Worm (Caenorhabditis elegans) whole organism, mixed stage, embryonic: ENCODE results near the gene str-247.

ENCODE experiments used
- M03D4.4 ChIP-seq: sonication (generic microtip); optimal IDR thresholded peaks from 2 replicates; lab custom pipeline; 2017; ENCODE audit warnings: mild to moderate bottlenecking, missing genetic modification characterization, missing compliant biosample characterization
- bed-3 ChIP-seq: fragments of 200-800 bp; sonication (Bioruptor generic); optimal IDR thresholded peaks from 3 replicates; lab custom pipeline; 2018; ENCODE audit warnings: mild to moderate bottlenecking, missing genetic modification characterization, moderate library complexity, missing compliant biosample characterization
- blmp-1 ChIP-seq: fragments of 150-350 bp; optimal IDR thresholded peaks from 2 replicates; lab custom pipeline; 2014; ENCODE audit warnings: missing biosample characterization, missing genetic modification characterization
- ceh-39 ChIP-seq: fragments of 150-350 bp; optimal IDR thresholded peaks from 2 replicates; lab custom pipeline; 2014; ENCODE audit warnings: missing biosample characterization, missing genetic modification characterization
- ceh-43 ChIP-seq: fragments of 200-800 bp; sonication (Bioruptor generic); optimal IDR thresholded peaks from 2 replicates; lab custom pipeline; 2018; ENCODE audit warnings: mild to moderate bottlenecking, missing genetic modification characterization, moderate library complexity, missing compliant biosample characterization
- ceh-83 ChIP-seq: fragments of 200-800 bp; sonication (Bioruptor generic); optimal IDR thresholded peaks from 2 replicates; lab custom pipeline; 2018; ENCODE audit warnings: mild to moderate bottlenecking, missing genetic modification characterization, missing compliant biosample characterization
- cnd-1 ChIP-seq: fragments of 200-800 bp; sonication (Bioruptor generic); optimal IDR thresholded peaks from 2 replicates; lab custom pipeline; 2018; ENCODE audit warnings: mild to moderate bottlenecking, missing genetic modification characterization, missing compliant biosample characterization
- drap-1 ChIP-seq: fragments of 200-800 bp; sonication (Bioruptor generic); optimal IDR thresholded peaks from 3 replicates; lab custom pipeline; 2018; ENCODE audit warnings: mild to moderate bottlenecking, missing genetic modification characterization, missing compliant biosample characterization
- elt-1 ChIP-seq: sonication (generic microtip); optimal IDR thresholded peaks from 2 replicates; lab custom pipeline; 2017; ENCODE audit warnings: missing genetic modification characterization, mild to moderate bottlenecking, missing compliant biosample characterization, antibody characterized with exemption, moderate library complexity, borderline replicate concordance; ENCODE audit not compliant: insufficient read depth
- elt-3 ChIP-seq: fragments of 150-350 bp; optimal IDR thresholded peaks from 2 replicates; lab custom pipeline; 2014; ENCODE audit warnings: missing biosample characterization, missing genetic modification characterization
- flh-1 ChIP-seq: fragments of 200-800 bp; sonication (Bioruptor generic); optimal IDR thresholded peaks from 2 replicates; lab custom pipeline; 2018; ENCODE audit warnings: mild to moderate bottlenecking, missing genetic modification characterization, moderate library complexity, missing compliant biosample characterization
- ham-2 ChIP-seq: fragments of 200-800 bp; sonication (Bioruptor generic); optimal IDR thresholded peaks from 2 replicates; lab custom pipeline; 2018; ENCODE audit warnings: mild to moderate bottlenecking, missing genetic modification characterization, missing compliant biosample characterization
- hlh-1 ChIP-seq: fragments of 150-350 bp; optimal IDR thresholded peaks from 2 replicates; lab custom pipeline; 2014; ENCODE audit warnings: missing biosample characterization, missing genetic modification reagents, missing genetic modification characterization
- lin-32 ChIP-seq: fragments of 200-800 bp; sonication (Bioruptor generic); optimal IDR thresholded peaks from 2 replicates; lab custom pipeline; 2018; ENCODE audit warnings: mild to moderate bottlenecking, missing genetic modification characterization, missing compliant biosample characterization
- lsy-2 ChIP-seq: fragments of 150-350 bp; optimal IDR thresholded peaks from 2 replicates; lab custom pipeline; 2014; ENCODE audit warnings: missing biosample characterization, missing genetic modification characterization
- mab-5 ChIP-seq: fragments of 150-350 bp; optimal IDR thresholded peaks from 2 replicates; lab custom pipeline; 2014; ENCODE audit warnings: missing biosample characterization, missing genetic modification characterization
- mep-1 ChIP-seq: fragments of 150-350 bp; optimal IDR thresholded peaks from 2 replicates; lab custom pipeline; 2017; ENCODE audit warnings: missing biosample characterization, missing genetic modification reagents, missing genetic modification characterization, inconsistent platforms
- mls-2 ChIP-seq: sonication (generic microtip); optimal IDR thresholded peaks from 2 replicates; lab custom pipeline; 2016; ENCODE audit warnings: mild to moderate bottlenecking, missing genetic modification characterization, moderate library complexity, missing compliant biosample characterization
- nhr-12 ChIP-seq: fragments of 150-350 bp; optimal IDR thresholded peaks from 2 replicates; lab custom pipeline; 2014; ENCODE audit warnings: missing biosample characterization, missing genetic modification characterization
- nhr-2 ChIP-seq: fragments of 150-350 bp; optimal IDR thresholded peaks from 2 replicates; lab custom pipeline; 2014; ENCODE audit warnings: missing biosample characterization, missing genetic modification characterization
- nhr-237 ChIP-seq: fragments of 150-350 bp; optimal IDR thresholded peaks from 2 replicates; lab custom pipeline; 2014; ENCODE audit warnings: missing biosample characterization, missing genetic modification characterization
- nhr-76 ChIP-seq: sonication (generic microtip); optimal IDR thresholded peaks from 2 replicates; lab custom pipeline; 2017; ENCODE audit warnings: missing biosample characterization, missing genetic modification characterization
- pha-4 ChIP-seq: fragments of 150-350 bp; optimal IDR thresholded peaks from 2 replicates; lab custom pipeline; 2018; ENCODE audit warnings: missing biosample characterization, missing genetic modification reagents, missing genetic modification characterization
- sem-2 ChIP-seq: fragments of 200-800 bp; sonication (Bioruptor generic); optimal IDR thresholded peaks from 2 replicates; lab custom pipeline; 2018; ENCODE audit warnings: mild to moderate bottlenecking, missing genetic modification characterization, missing compliant biosample characterization
- snpc-4 ChIP-seq: fragments of 150-350 bp; optimal IDR thresholded peaks from 2 replicates; lab custom pipeline; 2014; ENCODE audit warnings: missing biosample characterization, missing genetic modification characterization
- sptf-1 ChIP-seq: sonication (generic microtip); optimal IDR thresholded peaks from 2 replicates; lab custom pipeline; 2017; ENCODE audit warnings: mild to moderate bottlenecking, missing genetic modification characterization, moderate library complexity, missing compliant biosample characterization
- tbx-8 ChIP-seq: fragments of 200-800 bp; sonication (Bioruptor generic); optimal IDR thresholded peaks from 2 replicates; lab custom pipeline; 2018; ENCODE audit warnings: mild to moderate bottlenecking, missing genetic modification characterization, moderate library complexity, missing compliant biosample characterization
- unc-120 ChIP-seq: sonication (generic microtip); optimal IDR thresholded peaks from 2 replicates; lab custom pipeline; 2017; ENCODE audit warnings: missing genetic modification characterization, missing compliant biosample characterization; ENCODE audit not compliant: poor library complexity, severe bottlenecking
- unc-39 ChIP-seq: fragments of 150-350 bp; optimal IDR thresholded peaks from 2 replicates; lab custom pipeline; 2014; ENCODE audit warnings: missing biosample characterization, missing genetic modification characterization
- zip-8 ChIP-seq: fragments of 150-350 bp; optimal IDR thresholded peaks from 2 replicates; lab custom pipeline; 2014; ENCODE audit warnings: missing biosample characterization, missing genetic modification characterization
- ztf-11 ChIP-seq: fragments of 150-350 bp; optimal IDR thresholded peaks from 2 replicates; lab custom pipeline; 2014; ENCODE audit warnings: missing biosample characterization, missing genetic modification characterization

Gene str-247

ce11 chrV:3953739-3954138 lies at the start of gene str-247:
Gene str-247, plus strand, starts transcription at chrV:3954039.
- TF ChIP-seq bed-3 (GFP tag; lab: Kevin White, UChicago) = no peak
- no peak for TF ChIP-seq flh-1
- no peak for TF ChIP-seq tbx-8
- TF ChIP-seq snpc-4 = no peak
- no peak for TF ChIP-seq mep-1 (tag; lab: Kevin White, UChicago)
- TF ChIP-seq blmp-1 (tag; lab: Kevin White, UChicago) = no peak
- TF ChIP-seq lin-32 (GFP tag; lab: Kevin White, UChicago) = no peak
- TF ChIP-seq mls-2 = no peak
- TF ChIP-seq zip-8 (tag; lab: Kevin White, UChicago) = no peak
- TF ChIP-seq pha-4 (tag; lab: Kevin White, UChicago) = no peak
- no peak for TF ChIP-seq nhr-237
- no peak for TF ChIP-seq nhr-76 (tag; lab: Kevin White, UChicago)

- TF ChIP-seq ztf-11 (tag; lab: Kevin White, UChicago) = no peak
- TF ChIP-seq ceh-43 (GFP tag; lab: Kevin White, UChicago) = no peak
These were observed 48.0 kb upstream of the str-247 start, which contains the start of gene nhr-156 for ce11 chrV:3905841-3906240. Gene nhr-156, plus strand, starts transcription at chrV:3906106.

- no peak for TF ChIP-seq flh-1
- TF ChIP-seq pha-4 (tag; lab: Kevin White, UChicago) = no peak
- TF ChIP-seq M03D4.4 (tag; lab: Kevin White, UChicago) = no peak
- no peak for TF ChIP-seq mls-2
- TF ChIP-seq sptf-1 (tag; lab: Kevin White, UChicago) = no peak
- no peak for TF ChIP-seq elt-1 (tag; lab: Kevin White, UChicago)
- no peak for TF ChIP-seq drap-1 (GFP tag; lab: Kevin White, UChicago)
- TF ChIP-seq nhr-76 (tag; lab: Kevin White, UChicago) = no peak
- TF ChIP-seq bed-3 (GFP tag; lab: Kevin White, UChicago) = no peak
- no peak for TF ChIP-seq elt-3
- TF ChIP-seq mab-5 (tag; lab: Kevin White, UChicago) = no peak
- no peak for TF ChIP-seq cnd-1 (tag; lab: Kevin White, UChicago)
- no peak for TF ChIP-seq nhr-12
These were observed 41.4 kb upstream of the str-247 start, which contains the start of gene srx-68 for ce11 chrV:3912472-3912871. Gene srx-68, plus strand, starts transcription at chrV:3912772.

ce11 chrV:3913131-3913530 lies 40.7 kb upstream of the str-247 start:
- no peak for TF ChIP-seq M03D4.4 (tag; lab: Kevin White, UChicago)
- no peak for TF ChIP-seq mab-5 (tag; lab: Kevin White, UChicago)
- no peak for TF ChIP-seq mep-1 (tag; lab: Kevin White, UChicago)
- no peak for TF ChIP-seq nhr-12
- TF ChIP-seq hlh-1 (tag; lab: Kevin White, UChicago) = no peak
- no peak for TF ChIP-seq nhr-76 (tag; lab: Kevin White, UChicago)
- TF ChIP-seq sem-2 (GFP tag; lab: Kevin White, UChicago) = no peak
- TF ChIP-seq unc-120 = no peak
- no peak for TF ChIP-seq ham-2
- TF ChIP-seq ceh-39 (tag; lab: Kevin White, UChicago) = no peak
- no peak for TF ChIP-seq ceh-83 (GFP tag; lab: Kevin White, UChicago)
- TF ChIP-seq, all 35 proteins: peak for 0

DNA sequence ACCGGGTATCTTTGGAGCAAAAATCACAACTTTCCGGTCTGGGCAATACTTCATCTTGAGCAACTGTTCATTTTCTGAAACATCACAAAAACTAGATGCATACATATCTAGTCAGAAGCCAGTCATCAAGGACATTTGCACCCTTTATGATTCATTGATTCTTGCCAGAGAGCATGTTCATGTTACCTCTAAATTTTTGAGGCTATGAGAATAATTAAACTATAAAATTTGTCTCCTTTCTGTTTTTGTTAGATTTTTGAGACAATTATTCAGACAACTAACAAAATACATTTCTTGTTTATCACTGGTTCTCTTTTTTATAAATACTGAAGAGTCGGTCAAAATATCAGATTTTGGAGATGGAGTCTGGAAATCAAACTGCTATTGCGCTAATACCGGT lies 37.4 kb upstream of the str-247 start, which contains the start of gene srx-67:
Gene srx-67, plus strand, starts transcription at position 301 of the 400 bp plus-strand sequence.
- no peak for TF ChIP-seq pha-4 (tag; lab: Kevin White, UChicago)
- TF ChIP-seq nhr-2 = no peak
- TF ChIP-seq nhr-12 = no peak
- no peak for TF ChIP-seq mab-5 (tag; lab: Kevin White, UChicago)
- TF ChIP-seq cnd-1 (tag; lab: Kevin White, UChicago) = no peak
- TF ChIP-seq tbx-8 = no peak
- TF ChIP-seq sem-2 (GFP tag; lab: Kevin White, UChicago) = no peak
- no peak for TF ChIP-seq zip-8 (tag; lab: Kevin White, UChicago)
- no peak for TF ChIP-seq drap-1 (GFP tag; lab: Kevin White, UChicago)
- TF ChIP-seq unc-120 = no peak
- no peak for TF ChIP-seq flh-1
- no peak for TF ChIP-seq elt-3
- no peak for TF ChIP-seq unc-39 (tag; lab: Kevin White, UChicago)
- TF ChIP-seq lin-32 (GFP tag; lab: Kevin White, UChicago) = no peak
- no peak for TF ChIP-seq lsy-2
- no peak for TF ChIP-seq mep-1 (tag; lab: Kevin White, UChicago)
- no peak for TF ChIP-seq sptf-1 (tag; lab: Kevin White, UChicago)
